Worm (Caenorhabditis elegans) whole organism, midembryonic: ENCODE data around the gene Y43F8C.16.

Experiments
- T22C8.4 ChIP-seq: fragments of 200-800 bp; sonication (Bioruptor generic); IDR thresholded peaks from 2 replicates; pipeline ENCODE4 v1.3.6; 2022; ENCODE audit warnings: missing genetic modification characterization, missing compliant biosample characterization
- cog-1 ChIP-seq: sonication (generic microtip); optimal IDR thresholded peaks from 2 replicates; lab custom pipeline; 2016; ENCODE audit warnings: missing genetic modification characterization, missing compliant biosample characterization
- flt-1 ChIP-seq: fragments of 200-800 bp; sonication (Bioruptor generic); IDR thresholded peaks from 2 replicates; pipeline ENCODE4 v1.3.6; 2022; ENCODE audit warnings: missing genetic modification characterization, missing compliant biosample characterization
- klf-2 ChIP-seq: fragments of 200-800 bp; sonication (Bioruptor generic); conservative IDR thresholded peaks from 2 replicates; pipeline ENCODE4 v1.3.6; 2022; ENCODE audit warnings: missing genetic modification reagents, missing genetic modification characterization, missing compliant biosample characterization
- med-1 ChIP-seq: sonication (generic microtip); optimal IDR thresholded peaks from 2 replicates; lab custom pipeline; 2017; ENCODE audit warnings: missing genetic modification characterization, mild to moderate bottlenecking, missing compliant biosample characterization, antibody characterized with exemption, missing genetic modification reagents; ENCODE audit not compliant: insufficient read depth
- ref-1 ChIP-seq: fragments of 200-800 bp; sonication (Bioruptor generic); conservative IDR thresholded peaks from 2 replicates; pipeline ENCODE4 v1.3.6; 2022; ENCODE audit warnings: missing genetic modification reagents, missing genetic modification characterization, missing compliant biosample characterization
- tab-1 ChIP-seq: fragments of 200-800 bp; sonication (Bioruptor generic); IDR thresholded peaks from 2 replicates; pipeline ENCODE4 v1.3.6; 2022; ENCODE audit warnings: missing genetic modification characterization, missing compliant biosample characterization
- ztf-23 ChIP-seq: fragments of 200-800 bp; sonication (Bioruptor generic); IDR thresholded peaks from 2 replicates; pipeline ENCODE4 v1.3.6; 2022; ENCODE audit warnings: missing genetic modification reagents, missing genetic modification characterization, missing compliant biosample characterization
- ztf-29 ChIP-seq: fragments of 200-800 bp; sonication (Bioruptor generic); IDR thresholded peaks from 2 replicates; pipeline ENCODE4 v1.3.6; 2022; ENCODE audit warnings: missing genetic modification reagents, missing genetic modification characterization, missing compliant biosample characterization

The Y43F8C.16 gene

ce11 chrV:19691954-19692353, 23.4 kb downstream of the Y43F8C.16 start:
- no peak for TF ChIP-seq flt-1 (GFP tag; lab: Robert Waterston, UW)
- TF ChIP-seq tab-1: no peak
- TF ChIP-seq ref-1 (GFP tag; lab: Robert Waterston, UW): no peak
- peak; percentile 55 for TF ChIP-seq T22C8.4 (GFP tag; lab: Robert Waterston, UW)
- no peak for TF ChIP-seq med-1 (GFP tag; lab: Kevin White, UChicago)
- no peak for TF ChIP-seq cog-1
- no peak for TF ChIP-seq klf-2 (GFP tag; lab: Robert Waterston, UW)

DNA sequence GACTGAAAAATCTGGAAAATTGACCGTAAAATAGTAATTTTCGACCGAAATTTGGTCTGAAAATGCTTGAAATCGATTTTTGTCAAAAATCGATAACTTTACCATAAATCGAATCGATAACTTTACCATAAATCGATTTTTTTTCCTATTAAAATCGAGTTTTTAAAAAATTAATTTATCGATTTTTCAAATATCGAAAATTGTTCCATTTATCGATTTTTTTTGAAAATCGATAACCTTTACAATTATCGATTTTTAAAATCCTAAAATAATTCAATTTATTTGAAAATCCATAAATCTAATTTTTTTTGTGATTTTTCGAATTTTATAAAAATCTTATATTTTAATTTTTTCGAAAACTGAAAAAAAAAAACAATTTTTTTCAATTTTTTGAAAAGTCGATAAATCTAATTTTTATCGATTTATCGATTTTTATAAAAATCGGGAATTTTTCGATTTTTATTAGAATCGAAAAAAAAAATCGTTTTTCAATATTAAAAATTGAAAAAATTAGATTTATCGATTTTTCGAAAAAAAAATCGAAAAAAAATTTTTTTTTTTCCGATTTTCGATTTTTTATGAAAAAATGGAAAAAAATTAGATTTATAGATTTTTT, 23.9 kb downstream of the Y43F8C.16 start:
- TF ChIP-seq flt-1 (GFP tag; lab: Robert Waterston, UW) (no peak), T22C8.4 (GFP tag; lab: Robert Waterston, UW) (peak; percentile 76), tab-1 (no peak)

DNA sequence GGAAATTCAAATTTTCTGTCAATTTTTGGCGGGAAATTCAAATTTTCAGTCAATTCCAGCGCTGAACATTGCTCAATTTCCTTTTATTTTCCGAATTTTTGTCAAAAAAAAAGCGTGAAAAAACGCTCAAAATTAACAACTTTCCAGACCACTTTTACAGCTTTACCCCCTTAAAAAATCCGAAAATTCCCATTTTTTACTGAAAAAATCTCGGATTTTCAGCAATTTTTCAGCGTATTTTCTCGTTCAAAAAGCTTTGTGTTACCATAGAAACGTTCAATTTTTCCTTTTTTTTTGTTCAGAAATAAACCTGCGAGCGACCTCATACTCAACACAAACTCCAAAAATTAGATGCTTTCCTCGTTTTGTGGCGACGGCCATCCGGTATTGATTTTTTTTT, 40.8 kb downstream of the Y43F8C.16 start, which contains the start of gene mrp-7:
TSS of gene mrp-7 (plus strand) at position 301 of the 400 bp plus-strand sequence.
- TF ChIP-seq T22C8.4 (GFP tag; lab: Robert Waterston, UW) (no peak), klf-2 (GFP tag; lab: Robert Waterston, UW) (no peak), flt-1 (GFP tag; lab: Robert Waterston, UW) (no peak)

DNA sequence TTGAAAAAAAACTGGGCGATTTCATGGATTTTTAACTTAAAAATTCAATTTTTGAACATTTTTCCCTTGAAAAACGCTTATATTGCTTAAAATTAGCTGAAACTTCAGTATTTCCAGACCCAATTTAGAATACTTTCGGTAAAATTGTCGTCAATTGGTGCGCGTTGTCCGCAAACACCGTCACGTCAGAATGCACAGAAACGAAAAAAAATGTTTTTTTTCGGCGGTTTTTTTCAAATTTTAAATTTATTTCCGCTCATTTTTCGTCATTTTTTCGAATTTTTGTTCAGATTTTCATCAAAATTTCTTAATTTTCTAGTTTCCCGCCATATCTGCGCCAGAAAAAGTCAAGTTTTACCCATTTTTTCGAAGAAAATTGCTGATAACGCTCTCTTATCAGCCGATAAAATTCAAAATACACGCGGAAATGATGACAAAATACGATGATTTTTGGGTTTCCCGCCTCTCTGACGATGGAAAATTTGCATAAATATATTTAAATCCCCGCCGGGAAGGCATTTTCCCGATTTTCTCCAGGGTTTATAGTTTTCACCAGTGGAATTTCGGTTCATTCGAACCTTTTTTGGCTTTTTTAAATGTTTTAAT, 41.9 kb downstream of the Y43F8C.16 start:
- TF ChIP-seq T22C8.4 (GFP tag; lab: Robert Waterston, UW): no peak

ce11 chrV:19672357-19672756, 43.0 kb downstream of the Y43F8C.16 start:
- TF ChIP-seq flt-1 (GFP tag; lab: Robert Waterston, UW) (no peak), ztf-29 (GFP tag; lab: Robert Waterston, UW) (no peak), med-1 (GFP tag; lab: Kevin White, UChicago) (no peak), T22C8.4 (GFP tag; lab: Robert Waterston, UW) (no peak), ztf-23 (GFP tag; lab: Robert Waterston, UW) (no peak), cog-1 (no peak), ref-1 (GFP tag; lab: Robert Waterston, UW) (no peak), klf-2 (GFP tag; lab: Robert Waterston, UW) (no peak), tab-1 (no peak)

DNA sequence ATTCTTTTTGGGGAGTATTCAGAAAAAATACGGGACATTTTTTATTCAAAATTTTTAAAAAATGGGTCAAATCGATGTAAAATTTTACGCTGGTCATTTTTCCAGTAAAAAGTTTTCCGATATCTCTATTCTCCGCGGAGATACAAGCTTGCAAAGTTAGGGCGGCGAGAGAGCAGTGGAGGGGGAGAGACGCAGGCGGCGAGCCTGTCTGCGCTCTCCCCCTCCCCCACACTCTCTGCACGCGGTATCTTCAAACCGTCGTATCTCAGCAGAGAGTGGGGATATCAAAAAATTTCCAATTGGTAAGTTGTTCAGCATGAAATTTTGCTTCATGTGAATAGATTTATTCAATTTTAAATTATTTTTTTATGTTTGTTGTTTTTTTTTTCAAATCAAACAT, 43.5 kb downstream of the Y43F8C.16 start:
- no peak for TF ChIP-seq klf-2 (GFP tag; lab: Robert Waterston, UW)
- no peak for TF ChIP-seq tab-1
- no peak for TF ChIP-seq med-1 (GFP tag; lab: Kevin White, UChicago)
- no peak for TF ChIP-seq cog-1
- no peak for TF ChIP-seq flt-1 (GFP tag; lab: Robert Waterston, UW)
- TF ChIP-seq ref-1 (GFP tag; lab: Robert Waterston, UW): no peak
- TF ChIP-seq ztf-23 (GFP tag; lab: Robert Waterston, UW): no peak
- TF ChIP-seq T22C8.4 (GFP tag; lab: Robert Waterston, UW): no peak
- no peak for TF ChIP-seq ztf-29 (GFP tag; lab: Robert Waterston, UW)

DNA sequence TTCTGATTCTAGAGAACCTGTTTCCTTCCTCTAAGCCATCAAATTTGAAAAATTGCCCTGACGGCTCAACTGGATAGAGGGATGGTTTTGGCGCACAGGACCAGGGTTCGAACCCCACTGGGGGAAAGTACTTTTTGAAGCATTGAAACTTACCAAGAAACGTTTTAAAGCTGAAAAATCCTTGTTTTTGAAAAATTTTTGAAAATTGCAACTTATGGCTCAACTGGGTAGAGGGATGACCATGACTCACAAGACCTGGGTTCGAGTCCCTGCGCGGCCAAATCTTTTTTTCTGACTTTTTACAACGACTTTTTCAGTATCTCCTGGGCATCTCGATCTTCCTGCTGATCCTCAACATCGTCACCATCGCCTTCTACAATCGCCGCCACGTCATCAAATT, 44.5 kb downstream of the Y43F8C.16 start:
- TF ChIP-seq med-1 (GFP tag; lab: Kevin White, UChicago) (no peak), ztf-23 (GFP tag; lab: Robert Waterston, UW) (no peak), tab-1 (no peak), T22C8.4 (GFP tag; lab: Robert Waterston, UW) (no peak), cog-1 (no peak), ztf-29 (GFP tag; lab: Robert Waterston, UW) (no peak)

DNA sequence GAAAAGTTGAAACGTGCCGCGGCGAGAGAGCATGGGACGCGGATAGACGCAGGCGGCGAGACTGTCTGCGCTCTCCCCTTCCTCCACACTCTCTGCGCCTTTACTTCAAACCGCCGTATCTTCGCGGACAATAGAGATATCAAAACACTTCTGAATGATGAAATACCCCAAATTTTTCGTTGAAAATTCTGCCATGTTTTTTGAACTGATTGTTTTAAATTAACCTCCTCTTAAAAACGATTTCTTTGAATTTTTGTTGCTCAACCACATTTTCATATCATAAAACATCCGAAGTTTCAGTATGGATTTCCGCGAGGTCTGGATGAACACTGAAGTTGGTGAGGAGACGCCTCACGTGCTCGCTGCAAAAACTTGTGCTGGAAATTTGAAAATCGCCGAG, 45.4 kb downstream of the Y43F8C.16 start, which contains the start of gene Y43F8C.11:
TSS of gene Y43F8C.11 (plus strand) at position 301 of the 400 bp plus-strand sequence.
- no peak for TF ChIP-seq ztf-23 (GFP tag; lab: Robert Waterston, UW)
- TF ChIP-seq ref-1 (GFP tag; lab: Robert Waterston, UW): no peak
- TF ChIP-seq tab-1: no peak
- no peak for TF ChIP-seq T22C8.4 (GFP tag; lab: Robert Waterston, UW)
- TF ChIP-seq flt-1 (GFP tag; lab: Robert Waterston, UW): no peak

ce11 chrV:19668213-19668612, 47.1 kb downstream of the Y43F8C.16 start:
- TF ChIP-seq med-1 (GFP tag; lab: Kevin White, UChicago) (no peak), tab-1 (no peak), ztf-23 (GFP tag; lab: Robert Waterston, UW) (no peak), flt-1 (GFP tag; lab: Robert Waterston, UW) (no peak), ztf-29 (GFP tag; lab: Robert Waterston, UW) (no peak), T22C8.4 (GFP tag; lab: Robert Waterston, UW) (no peak), cog-1 (no peak), klf-2 (GFP tag; lab: Robert Waterston, UW) (no peak), ref-1 (GFP tag; lab: Robert Waterston, UW) (no peak)

DNA sequence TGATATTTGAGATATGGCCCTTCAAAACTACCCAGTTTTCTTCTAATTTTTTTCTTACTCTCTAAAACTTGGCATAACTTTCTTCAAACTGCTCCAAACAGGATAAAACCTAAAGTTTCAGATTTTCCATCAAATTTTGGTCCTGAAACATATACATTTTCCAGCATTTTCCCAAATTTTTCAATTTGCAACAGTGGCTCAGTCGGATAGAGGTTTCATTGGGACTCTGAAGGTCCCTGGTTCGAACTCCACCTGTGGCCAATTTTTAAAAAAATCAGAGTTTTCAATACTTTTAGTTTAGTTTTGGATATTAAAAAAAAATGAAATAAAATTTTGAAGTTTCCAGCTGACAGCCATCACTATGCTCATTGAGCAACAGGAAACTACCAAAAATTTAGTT, 47.6 kb downstream of the Y43F8C.16 start:
- TF ChIP-seq ref-1 (GFP tag; lab: Robert Waterston, UW) (no peak), klf-2 (GFP tag; lab: Robert Waterston, UW) (no peak), tab-1 (no peak), cog-1 (no peak), ztf-23 (GFP tag; lab: Robert Waterston, UW) (no peak), med-1 (GFP tag; lab: Kevin White, UChicago) (no peak), T22C8.4 (GFP tag; lab: Robert Waterston, UW) (no peak), flt-1 (GFP tag; lab: Robert Waterston, UW) (no peak), ztf-29 (GFP tag; lab: Robert Waterston, UW) (no peak)
